Worm (Caenorhabditis elegans) whole organism, L4 larva: ENCODE measurements around the gene Y49F6B.9.

ENCODE experiments used
- D1046.2 ChIP-seq: fragments of 200-800 bp; sonication (Bioruptor generic); IDR thresholded peaks from 2 replicates; pipeline ENCODE4 v1.3.6; 2022; ENCODE audit warnings: missing genetic modification characterization, missing compliant biosample characterization
- F10B5.3 ChIP-seq: sonication (generic microtip); optimal IDR thresholded peaks from 2 replicates; lab custom pipeline; 2016; ENCODE audit warnings: mild to moderate bottlenecking, missing genetic modification characterization, missing compliant biosample characterization
- F49E8.2 ChIP-seq: sonication (generic microtip); optimal IDR thresholded peaks from 2 replicates; lab custom pipeline; 2016; ENCODE audit warnings: missing compliant biosample characterization, mild to moderate bottlenecking, missing genetic modification characterization, borderline replicate concordance
- T20F7.1 ChIP-seq: fragments of 200-800 bp; sonication (Bioruptor generic); optimal IDR thresholded peaks from 2 replicates; lab custom pipeline; 2018; ENCODE audit warnings: mild to moderate bottlenecking, missing genetic modification characterization, missing compliant biosample characterization
- T26A8.4 ChIP-seq: fragments of 200-800 bp; sonication (Bioruptor generic); IDR thresholded peaks from 2 replicates; pipeline ENCODE4 v1.3.6; 2022; ENCODE audit warnings: missing genetic modification characterization, missing compliant biosample characterization
- Y48G9A.11 ChIP-seq: fragments of 200-800 bp; sonication (Bioruptor generic); IDR thresholded peaks from 2 replicates; pipeline ENCODE4 v1.3.6; 2022; ENCODE audit warnings: missing genetic modification reagents, missing genetic modification characterization, missing compliant biosample characterization
- ZK337.2 ChIP-seq: fragments of 200-800 bp; sonication (Bioruptor generic); IDR thresholded peaks from 2 replicates; pipeline ENCODE4 v1.3.6; 2022; ENCODE audit warnings: missing genetic modification reagents, missing genetic modification characterization, missing compliant biosample characterization
- aly-2 ChIP-seq: sonication (generic microtip); optimal IDR thresholded peaks from 2 replicates; lab custom pipeline; 2018; ENCODE audit warnings: missing biosample characterization, missing genetic modification characterization
- arid-1 ChIP-seq: fragments of 200-800 bp; sonication (Bioruptor generic); conservative IDR thresholded peaks from 2 replicates; pipeline ENCODE4 v1.3.6; 2022; ENCODE audit warnings: missing genetic modification reagents, missing genetic modification characterization, missing compliant biosample characterization
- ceh-32 ChIP-seq: sonication (generic microtip); optimal IDR thresholded peaks from 2 replicates; lab custom pipeline; 2016; ENCODE audit warnings: mild to moderate bottlenecking, missing genetic modification characterization, missing compliant biosample characterization; ENCODE audit not compliant: poor library complexity
- ceh-82 ChIP-seq: sonication (generic microtip); optimal IDR thresholded peaks from 2 replicates; lab custom pipeline; 2017; ENCODE audit warnings: missing biosample characterization, missing genetic modification characterization
- ces-1 ChIP-seq: fragments of 150-350 bp; sonication (generic microtip); optimal IDR thresholded peaks from 4 replicates; lab custom pipeline; 2014; ENCODE audit warnings: missing biosample characterization, missing genetic modification reagents, missing genetic modification characterization
- daf-19 ChIP-seq: fragments of 200-800 bp; sonication (Bioruptor generic); conservative IDR thresholded peaks from 2 replicates; pipeline ENCODE4 v1.3.6; 2022; ENCODE audit warnings: missing genetic modification characterization, missing compliant biosample characterization
- daf-8 ChIP-seq: fragments of 200-800 bp; sonication (Bioruptor generic); IDR thresholded peaks from 2 replicates; pipeline ENCODE4 v1.3.6; 2022; ENCODE audit warnings: missing genetic modification characterization, missing compliant biosample characterization
- dmd-9 ChIP-seq: fragments of 200-800 bp; sonication (Bioruptor generic); IDR thresholded peaks from 2 replicates; pipeline ENCODE4 v1.3.6; 2022; ENCODE audit warnings: missing genetic modification reagents, missing genetic modification characterization, missing compliant biosample characterization
- dpl-1 ChIP-seq: fragments of 150-350 bp; optimal IDR thresholded peaks from 2 replicates; lab custom pipeline; 2014; ENCODE audit warnings: missing biosample characterization, missing genetic modification reagents, missing genetic modification characterization
- dve-1 ChIP-seq: sonication (generic microtip); optimal IDR thresholded peaks from 2 replicates; lab custom pipeline; 2017; ENCODE audit warnings: antibody characterized with exemption, mild to moderate bottlenecking, missing genetic modification characterization, missing compliant biosample characterization; ENCODE audit not compliant: insufficient read depth
- egl-27 ChIP-seq: sonication (generic microtip); optimal IDR thresholded peaks from 3 replicates; lab custom pipeline; 2017; ENCODE audit warnings: missing biosample characterization, missing genetic modification reagents, missing genetic modification characterization
- fos-1 ChIP-seq: fragments of 150-350 bp; optimal IDR thresholded peaks from 2 replicates; lab custom pipeline; 2014; ENCODE audit warnings: missing biosample characterization, missing genetic modification characterization
- gei-8 ChIP-seq: fragments of 200-800 bp; sonication (Bioruptor generic); optimal IDR thresholded peaks from 2 replicates; lab custom pipeline; 2018; ENCODE audit warnings: mild to moderate bottlenecking, missing genetic modification characterization, missing compliant biosample characterization
- jun-1 ChIP-seq: fragments of 150-350 bp; optimal IDR thresholded peaks from 2 replicates; lab custom pipeline; 2014; ENCODE audit warnings: missing biosample characterization, missing genetic modification reagents, missing genetic modification characterization
- lim-7 ChIP-seq: fragments of 200-800 bp; sonication (Bioruptor generic); IDR thresholded peaks from 2 replicates; pipeline ENCODE4 v1.3.6; 2022; ENCODE audit warnings: missing genetic modification characterization, missing compliant biosample characterization
- lin-15B ChIP-seq: fragments of 150-350 bp; sonication (generic microtip); optimal IDR thresholded peaks from 3 replicates; lab custom pipeline; 2014; ENCODE audit warnings: missing biosample characterization, missing genetic modification characterization
- lin-29 ChIP-seq: fragments of 200-800 bp; sonication (Bioruptor generic); IDR thresholded peaks from 2 replicates; pipeline ENCODE4 v1.3.6; 2022; ENCODE audit warnings: missing genetic modification reagents, missing genetic modification characterization, missing compliant biosample characterization
- lin-38 ChIP-seq: fragments of 200-800 bp; sonication (Bioruptor generic); IDR thresholded peaks from 2 replicates; pipeline ENCODE4 v1.3.6; 2022; ENCODE audit warnings: missing genetic modification reagents, missing genetic modification characterization, missing compliant biosample characterization
- lsy-2 ChIP-seq, 2 experiments: fragments of 150-350 bp in 1 of 2; sonication (generic microtip) in 1 of 2; optimal IDR thresholded peaks; 2 replicates each; lab custom pipeline; 2014 to 2017; ENCODE audit warnings: missing biosample characterization in 2 of 2, missing genetic modification characterization in 2 of 2
- madf-5 ChIP-seq, 2 experiments: fragments of 200-800 bp; sonication (Bioruptor generic); IDR thresholded peaks; 2 replicates each; pipeline ENCODE4 v1.3.6; 2022; ENCODE audit warnings: missing compliant biosample characterization in 2 of 2, missing genetic modification characterization in 2 of 2
- mdt-29 ChIP-seq: fragments of 200-800 bp; sonication (Bioruptor generic); IDR thresholded peaks from 2 replicates; pipeline ENCODE4 v1.3.6; 2022; ENCODE audit warnings: missing genetic modification reagents, missing genetic modification characterization, missing compliant biosample characterization
- nhr-10 ChIP-seq: fragments of 150-350 bp; optimal IDR thresholded peaks from 2 replicates; lab custom pipeline; 2014; ENCODE audit warnings: missing biosample characterization, missing genetic modification characterization
- nhr-11 ChIP-seq: fragments of 150-350 bp; optimal IDR thresholded peaks from 2 replicates; lab custom pipeline; 2014; ENCODE audit warnings: missing biosample characterization, missing genetic modification characterization
- nhr-111 ChIP-seq: fragments of 200-800 bp; sonication (Bioruptor generic); optimal IDR thresholded peaks from 2 replicates; lab custom pipeline; 2018; ENCODE audit warnings: mild to moderate bottlenecking, missing genetic modification characterization, missing compliant biosample characterization
- nhr-25 ChIP-seq: sonication (generic microtip); optimal IDR thresholded peaks from 2 replicates; lab custom pipeline; 2017; ENCODE audit warnings: missing genetic modification characterization, mild to moderate bottlenecking, missing compliant biosample characterization, antibody characterized with exemption, moderate library complexity, borderline replicate concordance; ENCODE audit not compliant: insufficient read depth
- nhr-48 ChIP-seq: sonication (generic microtip); optimal IDR thresholded peaks from 2 replicates; lab custom pipeline; 2016; ENCODE audit warnings: mild to moderate bottlenecking, missing genetic modification characterization, missing compliant biosample characterization
- php-3 ChIP-seq: fragments of 200-800 bp; sonication (Bioruptor generic); IDR thresholded peaks from 2 replicates; pipeline ENCODE4 v1.3.6; 2022; ENCODE audit warnings: missing genetic modification reagents, missing genetic modification characterization, missing compliant biosample characterization
- pqm-1 ChIP-seq: sonication (generic microtip); optimal IDR thresholded peaks from 2 replicates; lab custom pipeline; 2017; ENCODE audit warnings: missing biosample characterization, missing genetic modification characterization
- saeg-2 ChIP-seq: fragments of 200-800 bp; sonication (Bioruptor generic); IDR thresholded peaks from 2 replicates; pipeline ENCODE4 v1.3.6; 2022; ENCODE audit warnings: missing genetic modification reagents, missing genetic modification characterization, missing compliant biosample characterization
- sdz-12 ChIP-seq: fragments of 200-800 bp; sonication (Bioruptor generic); optimal IDR thresholded peaks from 2 replicates; lab custom pipeline; 2018; ENCODE audit warnings: mild to moderate bottlenecking, missing genetic modification characterization, missing compliant biosample characterization
- set-16 ChIP-seq: fragments of 200-800 bp; sonication (Bioruptor generic); IDR thresholded peaks from 2 replicates; pipeline ENCODE4 v1.3.6; 2022; ENCODE audit warnings: missing genetic modification reagents, missing genetic modification characterization, missing compliant biosample characterization
- skn-1 ChIP-seq: fragments of 150-350 bp; optimal IDR thresholded peaks from 2 replicates; lab custom pipeline; 2014; ENCODE audit warnings: missing biosample characterization, missing genetic modification characterization
- snpc-1.2 ChIP-seq: fragments of 200-800 bp; sonication (Bioruptor generic); IDR thresholded peaks from 2 replicates; pipeline ENCODE4 v1.3.6; 2022; ENCODE audit warnings: missing genetic modification reagents, missing genetic modification characterization, missing compliant biosample characterization
- snpc-4 ChIP-seq: fragments of 150-350 bp; optimal IDR thresholded peaks from 2 replicates; lab custom pipeline; 2014; ENCODE audit warnings: missing biosample characterization, missing genetic modification characterization
- spr-3 ChIP-seq: fragments of 200-800 bp; sonication (Bioruptor generic); optimal IDR thresholded peaks from 2 replicates; lab custom pipeline; 2018; ENCODE audit warnings: mild to moderate bottlenecking, missing genetic modification characterization, missing compliant biosample characterization
- tag-97 ChIP-seq: fragments of 200-800 bp; sonication (Bioruptor generic); IDR thresholded peaks from 2 replicates; pipeline ENCODE4 v1.3.6; 2022; ENCODE audit warnings: missing genetic modification characterization, missing compliant biosample characterization
- unc-62 ChIP-seq, 3 experiments: fragments of 150-350 bp in 1 of 3; sonication (generic microtip); optimal IDR thresholded peaks in 2 of 3; peaks in 1 of 3; 1 replicate in 1 of 3; 2 replicates in 2 of 3; lab custom pipeline; 2014 to 2017; ENCODE audit warnings: missing biosample characterization in 3 of 3, missing genetic modification characterization in 3 of 3, missing genetic modification reagents in 3 of 3, missing genotype in 1 of 3
- vab-7 ChIP-seq: fragments of 200-800 bp; sonication (Bioruptor generic); IDR thresholded peaks from 2 replicates; pipeline ENCODE4 v1.3.6; 2022; ENCODE audit warnings: missing genetic modification reagents, missing genetic modification characterization, missing compliant biosample characterization
- zfp-2 ChIP-seq: sonication (generic microtip); optimal IDR thresholded peaks from 2 replicates; lab custom pipeline; 2016; ENCODE audit warnings: mild to moderate bottlenecking, missing genetic modification characterization, missing compliant biosample characterization
- zfp-3 ChIP-seq: fragments of 200-800 bp; sonication (Bioruptor generic); conservative IDR thresholded peaks from 2 replicates; pipeline ENCODE4 v1.3.6; 2022; ENCODE audit warnings: missing genetic modification reagents, missing genetic modification characterization, missing compliant biosample characterization
- zip-11 ChIP-seq: fragments of 200-800 bp; sonication (Bioruptor generic); IDR thresholded peaks from 2 replicates; pipeline ENCODE4 v1.3.6; 2022; ENCODE audit warnings: missing genetic modification characterization, missing compliant biosample characterization
- ztf-11 ChIP-seq: fragments of 150-350 bp; optimal IDR thresholded peaks from 2 replicates; lab custom pipeline; 2014; ENCODE audit warnings: missing biosample characterization, missing genetic modification characterization

Y49F6B.9 gene

DNA sequence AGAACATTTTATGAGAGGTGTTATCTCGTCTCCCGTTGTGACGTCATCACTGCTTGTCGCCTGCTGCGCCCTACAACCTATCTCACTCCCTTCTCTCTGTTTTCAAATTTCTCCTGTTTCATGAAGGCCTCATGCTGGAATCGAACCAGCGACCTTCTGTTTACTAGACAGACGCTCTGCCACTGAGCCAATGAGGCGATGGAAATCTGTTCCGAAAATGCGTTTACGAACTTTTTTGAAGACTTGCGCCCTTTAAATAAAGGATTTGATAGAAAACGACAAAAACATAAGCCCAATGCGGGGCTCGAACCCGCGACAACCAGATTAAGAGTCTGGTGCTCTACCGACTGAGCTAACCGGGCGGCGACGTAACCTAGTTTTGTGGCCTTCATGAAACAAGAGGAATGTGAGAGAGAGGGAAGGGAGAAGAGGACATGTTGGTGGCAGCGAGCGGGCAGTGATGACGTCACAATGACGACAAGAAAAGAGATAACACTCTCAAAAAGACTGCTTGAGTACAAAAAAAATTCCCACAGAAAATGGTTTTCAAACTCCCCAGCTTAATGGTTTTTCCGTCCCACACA, 19.9 kb upstream of the Y49F6B.9 start, which contains the start of gene clec-126:
clec-126 (plus strand) TSS at position 534 of the 584 bp plus-strand sequence.
- TF ChIP-seq aly-2 (tag; lab: Kevin White, UChicago), result no peak
- TF ChIP-seq lin-15B, result no peak
- no peak for TF ChIP-seq skn-1 (tag; lab: Kevin White, UChicago)
- peak; percentile 46 for TF ChIP-seq gei-8
- no peak for TF ChIP-seq nhr-25 (tag; lab: Kevin White, UChicago)
- peak; percentile 73; the same call in 1 of the 2 replicates for TF ChIP-seq D1046.2 (GFP tag; lab: Robert Waterston, UW)
- TF ChIP-seq ztf-11 (tag; lab: Kevin White, UChicago), result no peak
- peak; percentile 12 for TF ChIP-seq snpc-4
- no peak for TF ChIP-seq fos-1 (tag; lab: Kevin White, UChicago)
- no peak for TF ChIP-seq nhr-11 (tag; lab: Kevin White, UChicago)
- no peak for TF ChIP-seq tag-97 (GFP tag; lab: Robert Waterston, UW)
- peak; percentile 11 for TF ChIP-seq nhr-111
- TF ChIP-seq vab-7, result peak; percentile 80
- TF ChIP-seq zfp-3, result 0 out of 2 replicates have a peak, but pooled peaks have one; percentile 11
- TF ChIP-seq unc-62 (GFP tag; optimal IDR thresholded peaks at IDR 0.05 in 1 of 2; lab: Kevin White, UChicago), result peak in 1 of 2 experiments; percentile 64
- TF ChIP-seq unc-62 (tag; optimal IDR thresholded peaks at IDR 0.05; lab: Kevin White, UChicago), result no peak
- TF ChIP-seq lim-7 (GFP tag; lab: Robert Waterston, UW), result peak; percentile 77
- TF ChIP-seq daf-19 (GFP tag; lab: Robert Waterston, UW), result no peak
- peak; percentile 43; the same call in 1 of the 2 replicates for TF ChIP-seq set-16
- no peak for TF ChIP-seq egl-27 (tag; lab: Kevin White, UChicago)
- TF ChIP-seq ces-1 (GFP tag; lab: Kevin White, UChicago), result no peak
- peak; percentile 48 for TF ChIP-seq F10B5.3 (tag; lab: Kevin White, UChicago)
- no peak; the same call in 1 of the 2 replicates for TF ChIP-seq php-3
- peak; percentile 80 for TF ChIP-seq T26A8.4 (GFP tag; lab: Robert Waterston, UW)
- TF ChIP-seq zip-11 (GFP tag; lab: Robert Waterston, UW), result 0 out of 2 replicates have a peak, but pooled peaks have one; percentile 9
- peak; percentile 34 for TF ChIP-seq sdz-12
- 0 out of 2 replicates have a peak, but pooled peaks have one; percentile 63 for TF ChIP-seq mdt-29
- TF ChIP-seq T20F7.1 (GFP tag; lab: Kevin White, UChicago), result no peak
- TF ChIP-seq jun-1 (tag; lab: Kevin White, UChicago), result peak; percentile 60
- peak; percentile 38 for TF ChIP-seq spr-3 (GFP tag; lab: Kevin White, UChicago)
- TF ChIP-seq lin-29 (GFP tag; lab: Robert Waterston, UW), result 0 out of 2 replicates have a peak, but pooled peaks have one; percentile 10
- peak; percentile 73 for TF ChIP-seq snpc-1.2 (GFP tag; lab: Robert Waterston, UW)
- peak; percentile 78 for TF ChIP-seq dmd-9 (GFP tag; lab: Robert Waterston, UW)
- TF ChIP-seq F49E8.2 (tag; lab: Kevin White, UChicago), result peak; percentile 65
- TF ChIP-seq dpl-1 (GFP tag; lab: Kevin White, UChicago), result peak; percentile 47
- no peak for TF ChIP-seq pqm-1
- TF ChIP-seq nhr-48 (tag; lab: Kevin White, UChicago), result peak; percentile 82
- no peak for TF ChIP-seq daf-8 (GFP tag; lab: Robert Waterston, UW)
- peak; percentile 99 for TF ChIP-seq dve-1 (tag; lab: Kevin White, UChicago)
- 0 out of 4 replicates have a peak, but pooled peaks of 1 of the 2 experiments have one; percentile 65 for TF ChIP-seq madf-5 (GFP tag; IDR thresholded peaks at IDR 0.05; lab: Robert Waterston, UW)
- no peak for TF ChIP-seq nhr-10
- TF ChIP-seq saeg-2, result no peak
- peak; percentile 31; the same call in 1 of the 2 replicates for TF ChIP-seq arid-1 (GFP tag; lab: Robert Waterston, UW)
- TF ChIP-seq zfp-2 (tag; lab: Kevin White, UChicago), result peak; percentile 65
- TF ChIP-seq ZK337.2, result no peak
- no peak for TF ChIP-seq ceh-32 (tag; lab: Kevin White, UChicago)
- peak; percentile 86 for TF ChIP-seq lin-38
- TF ChIP-seq ceh-82 (tag; lab: Kevin White, UChicago), result no peak
- peak; percentile 27 to 85 for TF ChIP-seq lsy-2 (tag; optimal IDR thresholded peaks at IDR 0.05; lab: Kevin White, UChicago)
- peak; percentile 73 for TF ChIP-seq Y48G9A.11
